Fruit fly (Drosophila melanogaster): Measurements from ENCODE around the gene OtopLa.
A peak's percentile ranks its signal among the peaks of the same experiment; 100 is the strongest.

The OtopLa gene

dm6 chrX:5604181-5604580 is 44.1 kb downstream of the OtopLa start (continued):
- peak in 1 of 2 experiments; percentile 18 for TF ChIP-seq chif (GFP tag; optimal IDR thresholded peaks at IDR 0.05)
- no peak for TF ChIP-seq CG10565 (GFP tag; optimal IDR thresholded peaks at IDR 0.05)
- TF ChIP-seq tgo (GFP tag; IDR thresholded peaks at IDR 0.05) = peak; percentile 26; the same call in 1 of the 3 replicates
- TF ChIP-seq pnt (GFP tag; optimal IDR thresholded peaks at IDR 0.05) = no peak
- TF ChIP-seq CG8089 (GFP tag; optimal IDR thresholded peaks at IDR 0.05) = no peak
- no peak for TF ChIP-seq Opbp (GFP tag; IDR thresholded peaks at IDR 0.05; ENCODE audit: partially characterized antibody)
- TF ChIP-seq CG6683 (GFP tag; optimal IDR thresholded peaks at IDR 0.05) = no peak
- no peak for TF ChIP-seq repo (GFP tag; optimal IDR thresholded peaks at IDR 0.05)
- no peak for TF ChIP-seq C15 (GFP tag; IDR thresholded peaks at IDR 0.05)
- TF ChIP-seq CG14965 (GFP tag; optimal IDR thresholded peaks at IDR 0.05; ENCODE audit: borderline replicate concordance) = no peak
- TF ChIP-seq pfk (GFP tag; optimal IDR thresholded peaks at IDR 0.05) = no peak
- no peak for TF ChIP-seq Mad (GFP tag; optimal IDR thresholded peaks at IDR 0.05)
- TF ChIP-seq CG16779 (GFP tag; IDR thresholded peaks at IDR 0.05) = no peak
- no peak for TF ChIP-seq schlank (tag; optimal IDR thresholded peaks at IDR 0.05)
- no peak for TF ChIP-seq CG3163 (GFP tag; optimal IDR thresholded peaks at IDR 0.05)
- TF ChIP-seq CG8765 (GFP tag; IDR thresholded peaks at IDR 0.05) = peak; percentile 67; the same call in 1 of the 2 replicates
- no peak for TF ChIP-seq Dll (GFP tag; IDR thresholded peaks at IDR 0.05; ENCODE audit: partially characterized antibody)
- TF ChIP-seq CG9797 (GFP tag; optimal IDR thresholded peaks at IDR 0.05) = no peak
- TF ChIP-seq CG18619 (GFP tag; optimal IDR thresholded peaks at IDR 0.05) = peak; percentile 8
- no peak for TF ChIP-seq Usf (GFP tag; optimal IDR thresholded peaks at IDR 0.05)
- no peak for TF ChIP-seq MTF-1 (GFP tag; optimal IDR thresholded peaks at IDR 0.05; ENCODE audit: borderline replicate concordance)
- TF ChIP-seq CG30431 (GFP tag; optimal IDR thresholded peaks at IDR 0.05) = peak; percentile 50
- TF ChIP-seq ato (GFP tag; IDR thresholded peaks at IDR 0.05; ENCODE audit: partially characterized antibody) = no peak
- TF ChIP-seq CG17802 (tag; optimal IDR thresholded peaks at IDR 0.05) = no peak
- no peak for TF ChIP-seq CG10321 (GFP tag; IDR thresholded peaks at IDR 0.05)
- TF ChIP-seq dati (GFP tag; IDR thresholded peaks at IDR 0.05) = no peak
- TF ChIP-seq CG4404 (GFP tag; IDR thresholded peaks at IDR 0.05) = peak; percentile 73
- peak; percentile 58; the same call in 1 of the 2 replicates for TF ChIP-seq CG32532 (GFP tag; IDR thresholded peaks at IDR 0.05)
- TF ChIP-seq dpn (GFP tag; optimal IDR thresholded peaks at IDR 0.05) = peak in 1 of 2 experiments; percentile 17
- TF ChIP-seq nerfin-2 (GFP tag; IDR thresholded peaks at IDR 0.05; ENCODE audit: partially characterized antibody) = no peak
- peak; percentile 45; the same call in 1 of the 3 replicates for TF ChIP-seq ci (GFP tag; IDR thresholded peaks at IDR 0.05)
- no peak for TF ChIP-seq CG2875 (GFP tag; optimal IDR thresholded peaks at IDR 0.05)
- peak in 1 of 2 experiments; percentile 46 for TF ChIP-seq bsh (GFP tag; optimal IDR thresholded peaks at IDR 0.05)
- TF ChIP-seq Nf-YB (GFP tag; optimal IDR thresholded peaks at IDR 0.05) = peak; percentile 1
- TF ChIP-seq row (GFP tag; IDR thresholded peaks at IDR 0.05) = peak; percentile 62
- TF ChIP-seq CG17359 (tag; optimal IDR thresholded peaks at IDR 0.05) = peak; percentile 7
- TF ChIP-seq wor (GFP tag; IDR thresholded peaks at IDR 0.05) = 0 out of 2 replicates have a peak, but pooled peaks have one; percentile 19
- peak; percentile 36; the same call in 1 of the 2 replicates for TF ChIP-seq Ptx1 (GFP tag; IDR thresholded peaks at IDR 0.05)
- no peak for TF ChIP-seq CG15073 (GFP tag; optimal IDR thresholded peaks at IDR 0.05)
- peak; percentile 30 for TF ChIP-seq lab (GFP tag; optimal IDR thresholded peaks at IDR 0.05)
- TF ChIP-seq Adf1 (GFP tag; IDR thresholded peaks at IDR 0.05) = no peak
- no peak for TF ChIP-seq lbe (GFP tag; optimal IDR thresholded peaks at IDR 0.05)
- no peak for TF ChIP-seq dm (GFP tag; optimal IDR thresholded peaks at IDR 0.05)
- peak; percentile 86 for TF ChIP-seq Med (GFP tag)
- no peak for TF ChIP-seq bigmax (GFP tag; optimal IDR thresholded peaks at IDR 0.05)
- TF ChIP-seq Mrtf (GFP tag; IDR thresholded peaks at IDR 0.05) = 0 out of 3 replicates have a peak, but pooled peaks have one; percentile 21
- peak; percentile 36; the same call in 1 of the 2 replicates for TF ChIP-seq CG10959 (GFP tag; IDR thresholded peaks at IDR 0.05)
- no peak for TF ChIP-seq gsb-n (tag; optimal IDR thresholded peaks at IDR 0.05)
- no peak for TF ChIP-seq tna (GFP tag; IDR thresholded peaks at IDR 0.05; ENCODE audit: partially characterized antibody)
- peak; percentile 44; the same call in 1 of the 3 replicates for TF ChIP-seq dysf (GFP tag; IDR thresholded peaks at IDR 0.05)
